Worm (Caenorhabditis elegans) whole organism, young adult: ENCODE results near the gene Y69A2AR.31.

Experiments used
- snpc-4 ChIP-seq, 5 experiments: fragments of 150-350 bp in 1 of 5; sonication (generic microtip) in 4 of 5; optimal IDR thresholded peaks; 2 replicates each; lab custom pipeline; 2014 to 2018; ENCODE audit warnings: missing genetic modification characterization in 5 of 5, missing biosample characterization in 3 of 5, antibody characterized with exemption in 2 of 5, mild to moderate bottlenecking in 2 of 5, missing compliant biosample characterization in 2 of 5, missing genotype in 2 of 5, moderate library complexity in 2 of 5, missing genetic modification reagents in 1 of 5
- somi-1 ChIP-seq: fragments of 200-800 bp; sonication (Bioruptor generic); optimal IDR thresholded peaks from 2 replicates; lab custom pipeline; 2018; ENCODE audit warnings: mild to moderate bottlenecking, missing genetic modification characterization, missing compliant biosample characterization

DNA sequence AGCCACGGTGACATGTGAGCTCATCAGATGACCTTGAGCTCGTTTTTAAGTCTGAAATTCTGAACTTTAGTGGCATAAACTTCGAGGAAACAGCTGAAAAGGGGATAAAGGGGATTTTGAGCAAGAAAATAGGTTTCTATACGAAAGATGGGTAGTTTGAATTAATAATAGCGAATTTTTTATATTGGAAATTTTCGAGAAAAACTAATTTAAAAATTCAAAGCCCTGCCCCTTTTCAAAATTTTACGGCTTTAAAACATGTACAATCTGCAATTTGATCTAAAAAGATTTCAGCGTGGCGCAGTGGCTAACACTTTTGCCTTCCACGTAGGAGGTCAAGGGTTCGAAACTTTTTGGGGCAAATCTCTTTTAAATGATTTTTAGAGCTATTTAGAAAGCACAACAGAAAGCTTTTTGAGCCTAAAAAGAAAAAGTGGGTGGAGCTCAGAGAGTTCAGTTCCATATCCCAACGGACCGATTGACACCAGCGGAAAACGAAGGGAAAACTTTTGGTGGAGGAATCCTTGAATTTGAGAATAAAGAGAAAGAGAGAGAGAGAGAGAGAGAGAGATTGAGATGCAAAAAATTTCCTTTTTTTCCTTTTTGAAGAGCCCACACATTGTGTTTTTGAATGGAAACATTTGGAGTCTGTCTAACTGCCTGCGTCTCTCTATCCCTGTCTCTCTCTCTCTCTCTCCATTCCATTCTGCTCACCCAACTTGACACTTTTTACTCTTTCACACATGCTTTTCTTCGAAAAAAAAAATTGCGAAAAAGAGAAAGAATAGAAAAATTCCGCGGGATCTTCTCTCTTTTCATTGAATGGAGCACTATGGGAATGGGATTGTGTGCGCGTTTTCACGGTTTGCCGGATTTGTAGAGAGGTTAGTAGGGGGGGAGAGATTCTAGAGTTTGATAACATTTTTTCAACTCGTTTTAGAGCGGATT lies at the start of gene Y69A2AR.31:
- peak; percentile 49 for TF ChIP-seq snpc-4 (GFP tag; optimal IDR thresholded peaks at IDR 0.05; lab: Kevin White, UChicago)
- peak in 1 of 4 experiments; percentile 27 for TF ChIP-seq snpc-4 (tag; optimal IDR thresholded peaks at IDR 0.05; lab: Kevin White, UChicago)
- peak; percentile 29 for TF ChIP-seq somi-1
